Fruit fly (Drosophila melanogaster): ENCODE measurements around the gene CG32486.

CG32486 gene

DNA sequence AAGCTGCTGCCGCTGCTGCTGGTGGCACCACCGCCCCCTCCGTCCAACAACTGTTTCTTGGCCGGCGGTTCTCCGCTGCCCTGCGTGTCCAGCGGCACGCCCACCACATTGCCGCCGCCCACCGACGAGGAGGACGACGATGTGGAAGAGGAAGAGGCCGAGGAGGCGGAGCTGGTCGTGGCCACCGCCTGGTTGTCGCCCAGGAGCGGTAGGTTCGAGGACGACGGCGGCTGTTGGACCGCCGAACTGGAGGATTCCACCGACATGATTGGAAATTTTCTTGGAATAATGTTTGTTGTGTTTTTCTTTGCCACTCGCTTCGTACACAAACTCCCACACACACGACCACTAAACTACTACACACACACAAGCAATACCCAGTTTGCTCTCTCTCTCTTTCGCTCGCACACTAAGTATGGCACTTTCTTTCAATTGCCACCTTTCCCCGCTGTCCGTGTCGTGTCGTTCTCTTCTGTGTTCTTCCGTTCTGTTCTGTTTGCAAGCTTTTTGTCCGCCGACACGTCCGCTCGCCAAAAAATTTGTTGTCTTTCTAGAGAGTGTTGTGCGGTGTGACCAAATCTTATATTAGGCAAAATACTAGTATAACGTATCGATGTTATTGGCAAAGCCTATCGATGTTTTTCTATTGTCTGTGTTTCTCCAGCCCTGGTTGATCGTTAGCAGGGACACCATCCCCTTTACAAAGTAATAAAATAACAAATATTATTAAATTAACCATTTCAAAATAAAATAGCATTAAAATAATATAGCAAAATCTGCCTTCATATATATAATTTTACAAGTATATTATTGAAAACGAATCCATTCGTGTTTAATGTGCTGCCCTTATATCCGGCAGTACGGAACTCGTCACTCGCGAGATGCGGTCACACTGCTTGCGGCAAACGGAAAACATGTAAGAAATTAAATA, at the start of gene CG32486, which contains the start of gene PAN3 (continued):
- TF ChIP-seq slbo (GFP tag; IDR thresholded peaks at IDR 0.05): no peak; the same call in 1 of the 2 replicates
- no peak for TF ChIP-seq Chrac-16 (GFP tag; optimal IDR thresholded peaks at IDR 0.05)
- no peak for TF ChIP-seq CG11696 (GFP tag; IDR thresholded peaks at IDR 0.05)
- TF ChIP-seq schlank (tag; optimal IDR thresholded peaks at IDR 0.05): no peak
- TF ChIP-seq HLH54F (GFP tag; optimal IDR thresholded peaks at IDR 0.05): peak; percentile 10
- TF ChIP-seq CG9215 (GFP tag; IDR thresholded peaks at IDR 0.05): no peak
- peak; percentile 68 for TF ChIP-seq CG8924 (tag; optimal IDR thresholded peaks at IDR 0.05)
- peak; percentile 40 for TF ChIP-seq twi (tag; optimal IDR thresholded peaks at IDR 0.05)
- TF ChIP-seq CG16813 (GFP tag; IDR thresholded peaks at IDR 0.05; ENCODE audit: partially characterized antibody): peak; percentile 90
- no peak for TF ChIP-seq CG2889 (GFP tag; IDR thresholded peaks at IDR 0.05)
- peak; percentile 71 for TF ChIP-seq ERR (GFP tag; optimal IDR thresholded peaks at IDR 0.05)
- peak; percentile 69 for TF ChIP-seq CG7963 (GFP tag; IDR thresholded peaks at IDR 0.05; ENCODE audit: partially characterized antibody)
- no peak for TF ChIP-seq Doc2 (GFP tag; IDR thresholded peaks at IDR 0.05)
- peak; percentile 82 for TF ChIP-seq mirr (GFP tag; optimal IDR thresholded peaks at IDR 0.05)
- TF ChIP-seq seq (GFP tag; IDR thresholded peaks at IDR 0.05): peak; percentile 57; the same call in 1 of the 2 replicates
- TF ChIP-seq fru (optimal IDR thresholded peaks at IDR 0.05): no peak
- peak; percentile 85 for TF ChIP-seq inv (GFP tag; IDR thresholded peaks at IDR 0.05; ENCODE audit: partially characterized antibody)
- peak; percentile 84 for TF ChIP-seq bbx (GFP tag; IDR thresholded peaks at IDR 0.05; ENCODE audit: partially characterized antibody)
- TF ChIP-seq CG43689 (GFP tag; IDR thresholded peaks at IDR 0.05): no peak
- no peak for TF ChIP-seq CG4854 (GFP tag; optimal IDR thresholded peaks at IDR 0.05)
- TF ChIP-seq ato (GFP tag; IDR thresholded peaks at IDR 0.05; ENCODE audit: partially characterized antibody): peak; percentile 75
- peak; percentile 45; the same call in 2 of the 3 replicates for TF ChIP-seq zen2 (GFP tag; IDR thresholded peaks at IDR 0.05; ENCODE audit: partially characterized antibody)
- no peak for TF ChIP-seq CG4282 (GFP tag; optimal IDR thresholded peaks at IDR 0.05)
- peak; percentile 66 for TF ChIP-seq ash1 (GFP tag; optimal IDR thresholded peaks at IDR 0.05)
- peak; percentile 54 for TF ChIP-seq YL-1 (GFP tag; optimal IDR thresholded peaks at IDR 0.05)
- peak; percentile 70 for TF ChIP-seq Dek (tag; optimal IDR thresholded peaks at IDR 0.05)
- TF ChIP-seq sens (GFP tag): peak; percentile 82
- no peak for TF ChIP-seq sim (GFP tag; IDR thresholded peaks at IDR 0.05)
- TF ChIP-seq MTF-1 (GFP tag; optimal IDR thresholded peaks at IDR 0.05; ENCODE audit: borderline replicate concordance): peak; percentile 77
- peak; percentile 31 for TF ChIP-seq CG17912 (GFP tag; optimal IDR thresholded peaks at IDR 0.05)

DNA sequence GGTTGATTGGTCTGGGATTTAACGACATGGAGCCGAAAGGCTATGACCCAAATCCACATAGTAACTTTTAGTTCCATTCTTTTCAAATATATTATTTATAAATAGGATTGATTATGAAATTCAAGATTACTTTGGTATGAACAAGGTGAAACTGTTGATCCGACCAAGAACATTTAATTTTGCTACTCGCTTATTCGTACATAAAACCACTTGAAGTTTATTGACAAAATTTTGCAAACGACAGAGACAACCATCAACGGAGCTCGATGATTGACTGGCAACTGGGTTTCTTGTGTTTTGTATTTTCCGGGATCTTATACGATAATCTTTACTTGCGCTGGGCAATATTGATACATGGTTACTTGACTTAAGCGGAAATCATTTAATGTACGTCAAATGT, 43.7 kb upstream of the CG32486 start, which contains the start of gene CG45067:
TSS of gene CG45067 (minus strand) at position 101 of the 400 bp plus-strand sequence.
- no peak for TF ChIP-seq CG1792 (GFP tag; optimal IDR thresholded peaks at IDR 0.05)
- TF ChIP-seq Fer3 (tag; optimal IDR thresholded peaks at IDR 0.05): no peak
- no peak for TF ChIP-seq CG3838 (GFP tag; optimal IDR thresholded peaks at IDR 0.05)
- no peak for TF ChIP-seq E2f2 (GFP tag; IDR thresholded peaks at IDR 0.05)
- no peak for TF ChIP-seq chm (GFP tag; IDR thresholded peaks at IDR 0.05)
- TF ChIP-seq CG43689 (GFP tag; IDR thresholded peaks at IDR 0.05): no peak
- no peak for TF ChIP-seq B-H1 (GFP tag; IDR thresholded peaks at IDR 0.05)
- TF ChIP-seq gsb (GFP tag; IDR thresholded peaks at IDR 0.05): no peak
- no peak for TF ChIP-seq dmrt11E (tag; optimal IDR thresholded peaks at IDR 0.05)
- no peak for TF ChIP-seq h (optimal IDR thresholded peaks at IDR 0.05)
- TF ChIP-seq gcm (GFP tag; optimal IDR thresholded peaks at IDR 0.05): no peak
- TF ChIP-seq CG13775 (GFP tag; optimal IDR thresholded peaks at IDR 0.05): no peak
- no peak for TF ChIP-seq hb (GFP tag; IDR thresholded peaks at IDR 0.05; ENCODE audit: partially characterized antibody)
- no peak for TF ChIP-seq HHEX (GFP tag; optimal IDR thresholded peaks at IDR 0.05)
- no peak for TF ChIP-seq CG2116 (GFP tag; optimal IDR thresholded peaks at IDR 0.05)
- TF ChIP-seq CG15269 (tag; optimal IDR thresholded peaks at IDR 0.05): no peak

Measured in whole organism, embryonic.